Worm (Caenorhabditis elegans) whole organism, young adult: ENCODE measurements around the gene eelo-2.

Experiments used
- B0019.2 ChIP-seq: fragments of 200-800 bp; sonication (Bioruptor generic); conservative IDR thresholded peaks from 2 replicates; pipeline ENCODE4 v1.3.6; 2022; ENCODE audit warnings: missing genetic modification reagents, missing genetic modification characterization, missing compliant biosample characterization
- B0261.1 ChIP-seq: sonication (generic microtip); optimal IDR thresholded peaks from 2 replicates; lab custom pipeline; 2016; ENCODE audit warnings: mild to moderate bottlenecking, missing genetic modification characterization, moderate library complexity, missing compliant biosample characterization
- B0336.3 ChIP-seq: fragments of 200-800 bp; sonication (Bioruptor generic); IDR thresholded peaks from 2 replicates; pipeline ENCODE4 v1.3.6; 2022; ENCODE audit warnings: missing genetic modification characterization, missing compliant biosample characterization
- F10E7.11 ChIP-seq: sonication (generic microtip); optimal IDR thresholded peaks from 2 replicates; lab custom pipeline; 2017; ENCODE audit warnings: mild to moderate bottlenecking, missing genetic modification characterization, moderate library complexity, missing compliant biosample characterization
- F33H1.4 ChIP-seq: fragments of 200-800 bp; sonication (Bioruptor generic); IDR thresholded peaks from 2 replicates; pipeline ENCODE4 v1.3.6; 2022; ENCODE audit warnings: missing genetic modification reagents, missing genetic modification characterization, missing compliant biosample characterization
- F49E8.2 ChIP-seq: sonication (generic microtip); optimal IDR thresholded peaks from 3 replicates; lab custom pipeline; 2017; ENCODE audit warnings: missing genetic modification characterization, mild to moderate bottlenecking, missing compliant biosample characterization, antibody characterized with exemption, moderate library complexity; ENCODE audit not compliant: insufficient read depth
- K11D2.4 ChIP-seq: fragments of 200-800 bp; sonication (Bioruptor generic); IDR thresholded peaks from 2 replicates; pipeline ENCODE4 v1.3.6; 2022; ENCODE audit warnings: missing genetic modification reagents, missing genetic modification characterization, missing compliant biosample characterization
- Y53F4B.3 ChIP-seq: fragments of 200-800 bp; sonication (Bioruptor generic); IDR thresholded peaks from 2 replicates; pipeline ENCODE4 v1.3.6; 2022; ENCODE audit warnings: missing genetic modification reagents, missing genetic modification characterization, missing compliant biosample characterization
- Y56A3A.18 ChIP-seq: fragments of 200-800 bp; sonication (Bioruptor generic); IDR thresholded peaks from 2 replicates; pipeline ENCODE4 v1.3.6; 2022; ENCODE audit warnings: missing genetic modification reagents, missing genetic modification characterization, missing compliant biosample characterization
- akir-1 ChIP-seq: fragments of 200-800 bp; sonication (Bioruptor generic); optimal IDR thresholded peaks from 2 replicates; lab custom pipeline; 2018; ENCODE audit warnings: mild to moderate bottlenecking, missing genetic modification characterization, moderate library complexity, missing compliant biosample characterization
- ama-1 ChIP-seq, 3 experiments: fragments of 150-350 bp in 1 of 3; sonication (generic microtip) in 2 of 3; optimal IDR thresholded peaks; 2 replicates each; lab custom pipeline; 2014 to 2018; ENCODE audit warnings: missing biosample characterization in 2 of 3, missing genetic modification characterization in 2 of 3, missing genetic modification reagents in 2 of 3
- attf-5 ChIP-seq: fragments of 200-800 bp; sonication (Bioruptor generic); optimal IDR thresholded peaks from 2 replicates; lab custom pipeline; 2018; ENCODE audit warnings: mild to moderate bottlenecking, missing genetic modification characterization, missing compliant biosample characterization
- ceh-100 ChIP-seq: fragments of 200-800 bp; sonication (Bioruptor generic); IDR thresholded peaks from 2 replicates; pipeline ENCODE4 v1.3.6; 2022; ENCODE audit warnings: missing genetic modification reagents, missing genetic modification characterization, missing compliant biosample characterization
- ceh-27 ChIP-seq: fragments of 200-800 bp; sonication (Bioruptor generic); optimal IDR thresholded peaks from 2 replicates; lab custom pipeline; 2018; ENCODE audit warnings: mild to moderate bottlenecking, missing genetic modification characterization, moderate library complexity, missing compliant biosample characterization
- ceh-40 ChIP-seq: fragments of 200-800 bp; sonication (Bioruptor generic); IDR thresholded peaks from 2 replicates; pipeline ENCODE4 v1.3.6; 2022; ENCODE audit warnings: missing genetic modification characterization, missing compliant biosample characterization
- ceh-58 ChIP-seq: fragments of 200-800 bp; sonication (Bioruptor generic); IDR thresholded peaks from 2 replicates; pipeline ENCODE4 v1.3.6; 2022; ENCODE audit warnings: missing genetic modification characterization, missing compliant biosample characterization
- dpl-1 ChIP-seq: fragments of 150-350 bp; optimal IDR thresholded peaks from 2 replicates; lab custom pipeline; 2014; ENCODE audit warnings: missing biosample characterization, missing genetic modification reagents, missing genetic modification characterization
- egl-44 ChIP-seq: fragments of 200-800 bp; sonication (Bioruptor generic); IDR thresholded peaks from 2 replicates; pipeline ENCODE4 v1.3.6; 2022; ENCODE audit warnings: missing genetic modification reagents, missing genetic modification characterization, missing compliant biosample characterization
- egrh-3 ChIP-seq: fragments of 200-800 bp; sonication (Bioruptor generic); IDR thresholded peaks from 2 replicates; pipeline ENCODE4 v1.3.6; 2022; ENCODE audit warnings: missing genetic modification reagents, missing genetic modification characterization, missing compliant biosample characterization
- him-1 ChIP-seq: sonication (generic microtip); optimal IDR thresholded peaks from 2 replicates; lab custom pipeline; 2016; ENCODE audit warnings: missing genotype, missing genetic modification reagents, missing genetic modification characterization, missing compliant biosample characterization
- hmg-1.2 ChIP-seq: fragments of 200-800 bp; sonication (Bioruptor generic); IDR thresholded peaks from 2 replicates; pipeline ENCODE4 v1.3.6; 2022; ENCODE audit warnings: missing genetic modification reagents, missing genetic modification characterization, missing compliant biosample characterization
- hsf-1 ChIP-seq: fragments of 200-800 bp; sonication (Bioruptor generic); IDR thresholded peaks from 2 replicates; pipeline ENCODE4 v1.3.6; 2022; ENCODE audit warnings: missing genetic modification reagents, missing genetic modification characterization, missing compliant biosample characterization
- madf-10 ChIP-seq: sonication (generic microtip); optimal IDR thresholded peaks from 2 replicates; lab custom pipeline; 2016; ENCODE audit warnings: mild to moderate bottlenecking, missing genetic modification characterization, missing compliant biosample characterization
- madf-3 ChIP-seq: fragments of 200-800 bp; sonication (Bioruptor generic); IDR thresholded peaks from 2 replicates; pipeline ENCODE4 v1.3.6; 2022; ENCODE audit warnings: missing genetic modification reagents, missing genetic modification characterization, missing compliant biosample characterization
- madf-8 ChIP-seq: fragments of 200-800 bp; sonication (Bioruptor generic); conservative IDR thresholded peaks from 2 replicates; pipeline ENCODE4 v1.3.6; 2022; ENCODE audit warnings: missing genetic modification reagents, missing genetic modification characterization, missing compliant biosample characterization
- mes-4 ChIP-seq: sonication (generic microtip); optimal IDR thresholded peaks from 2 replicates; lab custom pipeline; 2016; ENCODE audit warnings: missing genotype, missing genetic modification characterization, missing compliant biosample characterization
- nfya-2 ChIP-seq: fragments of 200-800 bp; sonication (Bioruptor generic); IDR thresholded peaks from 2 replicates; pipeline ENCODE4 v1.3.6; 2022; ENCODE audit warnings: missing genetic modification reagents, missing genetic modification characterization, missing compliant biosample characterization
- nhr-179 ChIP-seq: sonication (generic microtip); optimal IDR thresholded peaks from 2 replicates; lab custom pipeline; 2016; ENCODE audit warnings: mild to moderate bottlenecking, missing genetic modification characterization, missing compliant biosample characterization
- nhr-27 ChIP-seq: fragments of 200-800 bp; sonication (Bioruptor generic); optimal IDR thresholded peaks from 2 replicates; lab custom pipeline; 2018; ENCODE audit warnings: mild to moderate bottlenecking, missing genetic modification characterization, moderate library complexity, missing compliant biosample characterization
- snpc-3.4 ChIP-seq: sonication (generic microtip); optimal IDR thresholded peaks from 2 replicates; lab custom pipeline; 2017; ENCODE audit warnings: missing genetic modification characterization, mild to moderate bottlenecking, missing compliant biosample characterization, antibody characterized with exemption, moderate library complexity, missing genotype, missing genetic modification reagents
- snpc-4 ChIP-seq, 5 experiments: fragments of 150-350 bp in 1 of 5; sonication (generic microtip) in 4 of 5; optimal IDR thresholded peaks; 2 replicates each; lab custom pipeline; 2014 to 2018; ENCODE audit warnings: missing genetic modification characterization in 5 of 5, missing biosample characterization in 3 of 5, antibody characterized with exemption in 2 of 5, mild to moderate bottlenecking in 2 of 5, missing compliant biosample characterization in 2 of 5, missing genotype in 2 of 5, moderate library complexity in 2 of 5, missing genetic modification reagents in 1 of 5
- sptf-2 ChIP-seq: fragments of 200-800 bp; sonication (Bioruptor generic); optimal IDR thresholded peaks from 2 replicates; lab custom pipeline; 2018; ENCODE audit warnings: mild to moderate bottlenecking, missing genetic modification characterization, missing compliant biosample characterization
- zfh-2 ChIP-seq: fragments of 200-800 bp; sonication (Bioruptor generic); conservative IDR thresholded peaks from 2 replicates; pipeline ENCODE4 v1.3.6; 2022; ENCODE audit warnings: missing genetic modification reagents, missing genetic modification characterization, missing compliant biosample characterization

The eelo-2 gene

DNA sequence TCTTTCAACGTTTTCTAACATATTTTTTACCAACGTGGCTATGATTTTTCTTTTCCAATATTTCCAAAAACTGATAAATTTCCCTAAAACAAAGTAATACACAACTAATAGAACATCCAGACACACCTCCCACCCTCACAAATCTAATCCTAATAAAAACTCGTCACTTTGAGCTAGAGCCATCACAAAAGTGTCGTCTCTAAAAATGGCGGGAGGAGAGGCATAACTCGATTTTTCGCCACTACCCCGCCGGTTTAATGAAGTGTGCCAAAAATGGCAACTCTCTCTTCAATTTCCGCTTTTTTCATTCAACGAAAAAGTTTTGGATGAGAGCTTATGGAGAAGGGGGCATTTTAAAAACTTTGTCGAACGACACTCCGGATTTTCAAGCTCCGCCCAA is 17.0 kb upstream of the eelo-2 start:
- TF ChIP-seq hmg-1.2 (GFP tag; lab: Robert Waterston, UW) (no peak), dpl-1 (GFP tag; lab: Kevin White, UChicago) (no peak), B0019.2 (GFP tag; lab: Robert Waterston, UW) (no peak), F49E8.2 (tag; lab: Kevin White, UChicago) (no peak), zfh-2 (GFP tag; lab: Robert Waterston, UW) (no peak), nhr-27 (tag; lab: Kevin White, UChicago) (no peak), F33H1.4 (GFP tag; lab: Robert Waterston, UW) (no peak), mes-4 (tag; lab: Kevin White, UChicago) (no peak), snpc-4 (GFP tag; optimal IDR thresholded peaks at IDR 0.05; lab: Kevin White, UChicago) (no peak), snpc-4 (tag; optimal IDR thresholded peaks at IDR 0.05; lab: Kevin White, UChicago) (no peak), Y56A3A.18 (GFP tag; lab: Robert Waterston, UW) (no peak), K11D2.4 (GFP tag; lab: Robert Waterston, UW) (no peak), ama-1 (optimal IDR thresholded peaks at IDR 0.05; lab: Kevin White, UChicago) (no peak), ama-1 (GFP tag; optimal IDR thresholded peaks at IDR 0.05; lab: Kevin White, UChicago) (no peak), attf-5 (GFP tag; lab: Kevin White, UChicago) (no peak), madf-3 (no peak)
- TF ChIP-seq, all 124 proteins: peak for 0

DNA sequence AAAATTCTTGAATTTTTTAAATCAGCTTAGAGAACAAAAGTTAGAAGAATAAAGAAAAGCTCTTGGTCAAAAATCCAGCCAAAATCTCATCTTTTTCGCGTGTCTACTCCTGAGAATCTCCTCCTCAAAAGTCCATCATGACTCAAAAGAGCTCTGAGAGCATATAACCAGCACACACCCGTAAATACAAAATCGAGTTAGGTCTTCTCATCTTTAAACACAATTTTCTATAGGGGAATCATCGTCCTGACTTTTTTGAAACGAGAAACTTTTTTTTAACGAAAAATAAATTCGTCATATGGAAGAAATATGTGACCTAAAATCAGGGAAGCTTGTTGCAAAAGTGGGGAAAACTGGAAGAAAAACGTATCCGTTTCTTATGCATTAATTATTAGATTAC is 16.4 kb upstream of the eelo-2 start:
- no peak for TF ChIP-seq zfh-2 (GFP tag; lab: Robert Waterston, UW)

DNA sequence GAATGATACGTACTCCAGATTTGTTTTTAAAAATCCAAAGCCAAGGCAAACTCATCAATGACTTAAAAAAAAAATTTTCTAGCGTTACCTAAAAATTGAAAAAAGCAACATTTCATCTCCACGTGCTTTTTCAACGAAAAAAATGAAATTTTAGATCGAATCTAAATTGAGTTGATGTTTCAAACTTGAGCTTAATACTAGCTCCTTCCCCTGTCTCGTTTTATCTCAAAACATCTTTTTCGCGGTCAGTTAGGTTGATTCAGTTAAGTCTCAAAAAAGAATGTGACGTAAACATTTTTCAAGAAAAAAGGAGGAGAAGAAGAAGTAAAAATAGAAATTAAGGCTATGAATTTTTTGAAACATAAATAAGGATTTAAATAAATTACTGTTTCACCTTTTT is 12.9 kb upstream of the eelo-2 start:
- no peak for TF ChIP-seq F10E7.11 (tag; lab: Kevin White, UChicago)
- TF ChIP-seq hsf-1 = no peak
- no peak for TF ChIP-seq ceh-27
- TF ChIP-seq B0261.1 (tag; lab: Kevin White, UChicago) = no peak
- TF ChIP-seq Y53F4B.3 (GFP tag; lab: Robert Waterston, UW) = no peak
- TF ChIP-seq ceh-40 (GFP tag; lab: Robert Waterston, UW) = no peak
- TF ChIP-seq akir-1 (GFP tag; lab: Kevin White, UChicago) = no peak
- TF ChIP-seq him-1 (tag; lab: Kevin White, UChicago) = no peak
- TF ChIP-seq B0019.2 (GFP tag; lab: Robert Waterston, UW) = no peak
- TF ChIP-seq ceh-100 (GFP tag; lab: Robert Waterston, UW) = no peak
- no peak for TF ChIP-seq snpc-3.4
- TF ChIP-seq nfya-2 (GFP tag; lab: Robert Waterston, UW) = no peak
- no peak for TF ChIP-seq ama-1 (optimal IDR thresholded peaks at IDR 0.05; lab: Kevin White, UChicago)
- no peak for TF ChIP-seq ama-1 (GFP tag; optimal IDR thresholded peaks at IDR 0.05; lab: Kevin White, UChicago)
- TF ChIP-seq B0336.3 (GFP tag; lab: Robert Waterston, UW) = no peak
- no peak for TF ChIP-seq madf-8 (GFP tag; lab: Robert Waterston, UW)
- no peak for TF ChIP-seq egrh-3 (GFP tag; lab: Robert Waterston, UW)
- no peak for TF ChIP-seq nhr-179 (tag; lab: Kevin White, UChicago)
- no peak for TF ChIP-seq ceh-58 (GFP tag; lab: Robert Waterston, UW)

DNA sequence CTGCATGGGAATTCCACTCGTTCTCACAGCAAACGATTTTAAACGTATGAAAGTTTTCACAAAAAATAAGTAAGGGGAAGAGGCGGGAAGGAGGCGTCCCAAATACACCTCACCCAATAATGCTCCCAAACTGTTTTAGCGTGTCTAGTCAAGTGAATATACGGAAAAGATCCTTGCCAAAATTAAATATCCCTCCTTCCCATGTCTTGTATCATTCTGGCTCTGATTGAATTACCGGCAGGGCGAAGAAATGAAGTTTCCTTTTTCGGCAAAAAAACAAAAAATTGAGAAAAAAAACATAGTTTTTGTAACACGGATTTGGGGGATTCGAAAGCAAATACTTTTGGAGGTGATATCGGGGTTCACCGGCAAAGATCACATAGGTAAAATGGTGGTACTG is 11.0 kb upstream of the eelo-2 start:
- TF ChIP-seq sptf-2 (GFP tag; lab: Kevin White, UChicago) (no peak), ceh-27 (no peak), madf-10 (no peak), B0336.3 (GFP tag; lab: Robert Waterston, UW) (no peak), egl-44 (GFP tag; lab: Robert Waterston, UW) (no peak), B0019.2 (GFP tag; lab: Robert Waterston, UW) (no peak)
- TF ChIP-seq, all 124 proteins: peak for 0
